Fruit fly (Drosophila melanogaster) whole organism, wandering third instar larva: ENCODE data around the gene Fnta.

Experiments used
- Abd-B ChIP-seq: fragments of >200 bp; optimal IDR thresholded peaks from 2 replicates; lab custom pipeline; 2017; ENCODE audit warnings: missing biosample characterization, missing genetic modification characterization
- CG9705 ChIP-seq: fragments of 200-800 bp; sonication (Bioruptor generic); optimal IDR thresholded peaks from 2 replicates; lab custom pipeline; 2018; ENCODE audit warnings: missing biosample characterization, mild to moderate bottlenecking, missing genetic modification characterization
- GATAd ChIP-seq: sonication (Bioruptor generic); optimal IDR thresholded peaks from 2 replicates; lab custom pipeline; 2016; ENCODE audit warnings: missing biosample characterization, missing genetic modification characterization
- OdsH ChIP-seq: fragments of 200-800 bp; sonication (Bioruptor generic); optimal IDR thresholded peaks from 2 replicates; lab custom pipeline; 2016; ENCODE audit warnings: missing biosample characterization, mild to moderate bottlenecking, missing genetic modification characterization
- br ChIP-seq: fragments of 200-800 bp; sonication (Bioruptor generic); optimal IDR thresholded peaks from 2 replicates; lab custom pipeline; 2016; ENCODE audit warnings: missing biosample characterization, missing genetic modification characterization
- brk ChIP-seq: fragments of 200-800 bp; sonication (Bioruptor generic); optimal IDR thresholded peaks from 2 replicates; lab custom pipeline; 2016; ENCODE audit warnings: missing biosample characterization, mild to moderate bottlenecking, missing genetic modification characterization
- h ChIP-seq: fragments of 200-800 bp; sonication (Bioruptor generic); optimal IDR thresholded peaks from 3 replicates; lab custom pipeline; 2016; ENCODE audit warnings: missing biosample characterization, mild to moderate bottlenecking, missing genetic modification characterization
- psq ChIP-seq: fragments of 200-800 bp; sonication (Bioruptor generic); optimal IDR thresholded peaks from 3 replicates; lab custom pipeline; 2017; ENCODE audit warnings: missing biosample characterization, mild to moderate bottlenecking, missing genetic modification characterization, moderate library complexity

DNA sequence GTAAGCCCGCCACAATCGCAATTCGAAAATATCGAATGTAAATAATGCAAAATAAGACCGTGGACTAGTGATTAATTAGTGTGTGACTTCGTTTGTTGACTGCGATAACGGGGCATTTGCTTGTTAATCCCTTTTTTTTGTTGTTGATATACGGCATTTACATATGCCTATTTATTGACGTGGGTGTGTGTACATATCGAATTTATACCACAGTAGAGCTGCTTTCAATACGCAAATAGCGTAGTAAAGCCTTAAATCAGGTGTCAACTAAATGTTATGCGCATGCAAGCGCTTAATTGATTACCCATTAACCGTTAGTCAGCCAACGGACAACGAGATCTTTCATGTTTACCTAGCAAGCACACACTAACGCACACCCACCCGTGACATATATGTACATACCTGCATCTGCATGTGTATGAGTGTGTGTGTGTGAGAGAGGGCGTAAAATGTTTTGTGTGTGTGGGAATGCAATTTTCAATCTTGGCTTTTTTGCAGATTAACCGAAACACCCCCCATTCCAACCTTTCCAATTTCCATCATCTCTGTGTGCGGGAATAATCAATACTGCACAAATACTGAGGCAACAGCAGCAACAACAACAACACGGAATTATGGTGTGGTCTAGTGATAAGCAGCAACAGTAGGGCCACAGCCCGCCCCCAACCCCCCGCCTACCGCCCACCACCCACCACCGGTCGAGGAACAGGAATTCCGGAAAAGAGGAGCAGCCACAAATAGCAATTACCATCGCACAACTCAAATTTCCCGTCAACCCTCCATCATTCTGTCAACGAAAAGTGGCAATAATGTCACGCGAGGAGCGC is 8.2 kb upstream of the Fnta start:
- no peak for TF ChIP-seq OdsH (GFP tag; lab: Kevin White, UChicago)
- TF ChIP-seq Abd-B: no peak
- no peak for TF ChIP-seq br (GFP tag; lab: Kevin White, UChicago)
- no peak for TF ChIP-seq brk (GFP tag; lab: Kevin White, UChicago)
- TF ChIP-seq psq (GFP tag; lab: Kevin White, UChicago): no peak
- no peak for TF ChIP-seq CG9705 (GFP tag; lab: Kevin White, UChicago)
- TF ChIP-seq GATAd (GFP tag; lab: Kevin White, UChicago): no peak
- TF ChIP-seq h: no peak
